Worm (Caenorhabditis elegans): Measurements from ENCODE around the gene rbm-42.

ce11 chrIII:5173622-5174021 is 20.6 kb upstream of the rbm-42 start, which contains the start of gene cid-1:
- TF ChIP-seq flt-1 (GFP tag; IDR thresholded peaks at IDR 0.05) (no peak), tab-1 (GFP tag; IDR thresholded peaks at IDR 0.05) (no peak), ztf-23 (GFP tag; IDR thresholded peaks at IDR 0.05) (no peak), T22C8.4 (GFP tag; IDR thresholded peaks at IDR 0.05) (no peak), ztf-29 (GFP tag; IDR thresholded peaks at IDR 0.05) (no peak), klf-2 (GFP tag; conservative IDR thresholded peaks at IDR 0.05) (no peak), ref-1 (GFP tag; conservative IDR thresholded peaks at IDR 0.05) (no peak), cog-1 (tag; optimal IDR thresholded peaks at IDR 0.05) (no peak)
